Fruit fly (Drosophila melanogaster) whole organism, adult: Measurements from ENCODE around the gene Vajk1.

ENCODE experiments used
- CG11617 ChIP-seq: fragments of 200-800 bp; sonication (Bioruptor generic); optimal IDR thresholded peaks from 2 replicates; lab custom pipeline; 2017; ENCODE audit warnings: mild to moderate bottlenecking, missing biosample characterization, missing genetic modification reagents, missing genetic modification characterization
- CG12768 ChIP-seq: fragments of 200-800 bp; sonication (Bioruptor generic); optimal IDR thresholded peaks from 2 replicates; lab custom pipeline; 2017; ENCODE audit warnings: missing biosample characterization, missing genetic modification characterization, mild to moderate bottlenecking, moderate library complexity, missing genetic modification reagents
- CG14711 ChIP-seq: fragments of 200-800 bp; sonication (Bioruptor generic); optimal IDR thresholded peaks from 2 replicates; lab custom pipeline; 2018; ENCODE audit warnings: missing biosample characterization, mild to moderate bottlenecking, missing genetic modification characterization, moderate library complexity
- CG1620 ChIP-seq: fragments of 200-800 bp; sonication (Bioruptor generic); optimal IDR thresholded peaks from 2 replicates; lab custom pipeline; 2016; ENCODE audit warnings: missing biosample characterization, missing genetic modification characterization
- CG33017 ChIP-seq: fragments of 200-800 bp; sonication (Bioruptor generic); optimal IDR thresholded peaks from 2 replicates; lab custom pipeline; 2018; ENCODE audit warnings: missing biosample characterization, mild to moderate bottlenecking, missing genetic modification characterization, moderate library complexity
- CG5204 ChIP-seq: fragments of 200-800 bp; sonication (Bioruptor generic); optimal IDR thresholded peaks from 2 replicates; lab custom pipeline; 2016; ENCODE audit warnings: missing biosample characterization, missing genetic modification characterization
- CG7045 ChIP-seq: fragments of 200-800 bp; sonication (Bioruptor generic); optimal IDR thresholded peaks from 2 replicates; lab custom pipeline; 2017; ENCODE audit warnings: missing biosample characterization, mild to moderate bottlenecking, missing genetic modification characterization
- CG7101 ChIP-seq: fragments of 200-800 bp; sonication (Bioruptor generic); optimal IDR thresholded peaks from 2 replicates; lab custom pipeline; 2018; ENCODE audit warnings: missing biosample characterization, mild to moderate bottlenecking, missing genetic modification characterization, moderate library complexity
- Clk ChIP-seq: fragments of 200-800 bp; sonication (Bioruptor generic); optimal IDR thresholded peaks from 2 replicates; lab custom pipeline; 2017; ENCODE audit warnings: missing biosample characterization, missing genetic modification characterization
- Hr96 ChIP-seq: fragments of 200-800 bp; sonication (Bioruptor generic); optimal IDR thresholded peaks from 2 replicates; lab custom pipeline; 2016; ENCODE audit warnings: missing biosample characterization, missing genetic modification characterization
- Mnt ChIP-seq: fragments of 200-800 bp; sonication (Bioruptor generic); optimal IDR thresholded peaks from 2 replicates; lab custom pipeline; 2016; ENCODE audit warnings: missing biosample characterization, mild to moderate bottlenecking, missing genetic modification characterization
- bab1 ChIP-seq: fragments of 200-800 bp; sonication (Bioruptor generic); optimal IDR thresholded peaks from 3 replicates; lab custom pipeline; 2019; ENCODE audit warnings: missing biosample characterization, mild to moderate bottlenecking, missing genetic modification characterization, moderate library complexity
- cic ChIP-seq: fragments of 200-800 bp; sonication (Bioruptor generic); optimal IDR thresholded peaks from 2 replicates; lab custom pipeline; 2017; ENCODE audit warnings: missing biosample characterization, mild to moderate bottlenecking, missing genetic modification characterization, moderate library complexity
- cnc ChIP-seq, 2 experiments: fragments of >200 bp; optimal IDR thresholded peaks; 2 replicates each; lab custom pipeline; 2017
- kay ChIP-seq: fragments of 200-800 bp; sonication (Bioruptor generic); peaks from one replicate; lab custom pipeline; 2016; ENCODE audit warnings: missing biosample characterization, missing genetic modification characterization, borderline replicate concordance
- ovo ChIP-seq: fragments of 200-800 bp; sonication (Bioruptor generic); optimal IDR thresholded peaks from 2 replicates; lab custom pipeline; 2016; ENCODE audit warnings: missing biosample characterization, missing genetic modification characterization
- tj ChIP-seq: fragments of 200-800 bp; sonication (Bioruptor generic); optimal IDR thresholded peaks from 3 replicates; lab custom pipeline; 2017; ENCODE audit warnings: missing biosample characterization, mild to moderate bottlenecking, missing genetic modification characterization, moderate library complexity
- toe ChIP-seq: fragments of 200-800 bp; sonication (Bioruptor generic); optimal IDR thresholded peaks from 2 replicates; lab custom pipeline; 2016; ENCODE audit warnings: missing biosample characterization, missing genetic modification characterization

Gene Vajk1

DNA sequence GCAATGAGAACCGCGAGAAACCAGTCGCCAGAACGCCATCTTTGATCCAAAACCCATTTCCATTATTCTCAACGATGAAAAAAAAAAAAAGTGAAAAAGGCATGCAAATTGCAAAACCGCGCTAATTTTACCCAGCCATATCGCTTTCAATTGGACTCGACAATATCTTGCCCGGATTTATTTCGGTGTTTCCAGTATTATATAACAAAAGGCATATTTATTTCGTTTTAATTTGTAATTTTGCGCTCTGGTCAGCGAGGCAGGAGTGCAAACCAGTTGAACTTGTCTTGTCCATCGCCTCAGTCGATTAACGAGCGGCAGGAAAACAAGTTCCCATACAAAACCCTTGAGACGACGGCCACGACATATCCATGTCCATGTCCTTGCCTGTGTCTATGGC, 33.4 kb downstream of the Vajk1 start:
- TF ChIP-seq tj (GFP tag; lab: Kevin White, UChicago): no peak
- TF ChIP-seq CG11617 (GFP tag; lab: Kevin White, UChicago): no peak
- no peak for TF ChIP-seq CG7045
- no peak for TF ChIP-seq CG33017
- no peak for TF ChIP-seq Hr96 (GFP tag; lab: Kevin White, UChicago)
- TF ChIP-seq CG1620 (GFP tag; lab: Kevin White, UChicago): no peak
- TF ChIP-seq Clk (GFP tag; lab: Kevin White, UChicago): no peak

DNA sequence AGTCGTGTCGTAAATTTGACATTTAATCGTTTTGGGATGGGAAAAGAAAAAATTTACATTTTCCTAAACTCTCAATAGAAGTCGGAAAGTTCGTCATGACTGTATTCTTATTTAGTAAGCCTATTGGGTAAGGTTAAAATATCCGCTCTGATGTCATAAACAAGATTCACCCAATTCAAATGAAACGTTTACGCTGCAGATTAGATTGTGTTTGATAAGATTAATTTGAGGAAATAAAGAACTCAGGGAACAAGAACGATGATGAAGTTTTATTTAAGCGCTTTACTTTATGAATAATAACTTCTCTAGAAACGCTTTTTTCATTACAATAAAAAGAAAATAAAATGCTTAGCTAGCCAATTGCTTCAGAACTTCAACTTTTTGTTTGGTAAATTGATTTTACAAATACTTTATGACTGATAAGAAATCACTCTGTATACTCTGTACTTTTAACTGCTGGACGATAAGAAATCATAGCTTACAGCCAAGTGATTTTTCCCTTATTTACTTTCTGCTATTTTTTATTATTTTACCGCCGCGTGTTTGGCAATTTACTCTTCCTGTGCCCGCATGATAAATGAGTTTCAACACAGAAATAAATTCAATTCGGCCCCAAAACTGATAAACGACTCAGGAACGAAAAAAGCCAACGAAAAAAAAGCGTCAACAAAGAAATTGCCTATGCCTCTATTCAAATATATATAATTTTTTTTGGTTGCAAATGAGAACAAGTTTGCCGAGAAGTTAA, 36.9 kb downstream of the Vajk1 start:
- TF ChIP-seq CG7045 (peak; percentile 8), CG7101 (tag; lab: Kevin White, UChicago) (no peak), ovo (GFP tag; lab: Kevin White, UChicago) (no peak), Mnt (GFP tag; lab: Kevin White, UChicago) (peak; percentile 2), cic (peak; percentile 72), CG12768 (GFP tag; lab: Kevin White, UChicago) (peak; percentile 26), bab1 (GFP tag; lab: Kevin White, UChicago) (no peak), cnc (optimal IDR thresholded peaks at IDR 0.05; lab: Kevin White, UChicago) (no peak), kay (peak; percentile 87)

DNA sequence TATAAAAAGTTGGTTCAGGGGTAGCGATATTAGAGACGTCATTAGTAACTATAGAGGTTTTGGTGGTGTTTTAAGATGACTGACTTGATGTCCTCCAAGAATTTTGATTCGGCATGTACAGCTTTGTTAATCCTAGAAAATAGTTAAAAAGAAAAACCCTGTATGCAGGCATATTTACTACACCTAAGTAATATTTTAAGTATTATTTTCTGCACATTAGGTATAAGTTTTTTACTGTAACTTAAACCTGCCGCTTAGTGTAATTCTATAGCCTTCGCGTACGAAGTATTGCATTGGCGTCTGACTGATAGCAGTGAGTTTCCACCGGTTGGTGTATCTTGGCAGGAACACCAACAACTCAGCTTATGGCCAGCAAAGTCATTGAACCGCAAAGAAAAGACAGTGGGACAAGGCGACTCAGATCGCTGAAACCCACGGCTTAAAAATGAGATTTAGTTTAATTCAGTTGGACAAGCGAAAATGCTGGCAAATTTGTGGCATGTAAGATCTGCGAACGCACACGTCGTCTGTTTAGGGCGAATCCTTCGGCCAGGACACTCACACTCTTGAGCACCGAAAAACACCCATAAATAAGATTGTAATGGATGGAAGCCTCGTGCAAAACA, 38.6 kb downstream of the Vajk1 start:
- TF ChIP-seq CG12768 (GFP tag; lab: Kevin White, UChicago) (no peak), tj (GFP tag; lab: Kevin White, UChicago) (peak; percentile 1)

dm6 chr2L:13884063-13884656, 39.2 kb downstream of the Vajk1 start:
- no peak for TF ChIP-seq toe (GFP tag; lab: Kevin White, UChicago)
- no peak for TF ChIP-seq cnc (optimal IDR thresholded peaks at IDR 0.05; lab: Kevin White, UChicago)
- TF ChIP-seq CG7101 (tag; lab: Kevin White, UChicago): no peak
- TF ChIP-seq ovo (GFP tag; lab: Kevin White, UChicago): no peak
- no peak for TF ChIP-seq bab1 (GFP tag; lab: Kevin White, UChicago)
- TF ChIP-seq tj (GFP tag; lab: Kevin White, UChicago): no peak
- no peak for TF ChIP-seq CG14711 (tag; lab: Kevin White, UChicago)
- no peak for TF ChIP-seq Mnt (GFP tag; lab: Kevin White, UChicago)
- no peak for TF ChIP-seq kay
- no peak for TF ChIP-seq CG11617 (GFP tag; lab: Kevin White, UChicago)

DNA sequence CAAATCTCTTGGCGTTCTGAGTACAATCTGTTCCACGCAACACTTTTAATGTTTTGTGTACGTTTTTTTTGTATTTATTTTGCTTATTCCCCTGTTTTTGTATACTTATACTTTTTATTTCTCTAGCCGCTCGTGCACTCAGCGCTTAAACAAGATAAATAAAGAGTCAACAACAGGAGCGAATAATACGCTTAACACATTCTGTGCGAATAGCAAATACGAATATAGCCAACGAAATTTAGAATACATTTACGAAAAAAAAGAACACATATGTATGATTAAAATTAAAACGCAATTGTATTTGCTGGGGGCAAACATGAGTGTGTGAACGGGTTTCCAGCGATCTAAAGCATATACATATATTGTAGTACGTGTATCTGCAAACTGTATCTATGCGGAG, 41.4 kb downstream of the Vajk1 start:
- no peak for TF ChIP-seq CG1620 (GFP tag; lab: Kevin White, UChicago)
- TF ChIP-seq ovo (GFP tag; lab: Kevin White, UChicago): no peak
- peak; percentile 30 for TF ChIP-seq CG7045
- TF ChIP-seq kay: no peak
- no peak for TF ChIP-seq CG5204 (GFP tag; lab: Kevin White, UChicago)

- TF ChIP-seq cic (peak; percentile 30), CG1620 (GFP tag; lab: Kevin White, UChicago) (no peak)
Measured at dm6 chr2L:13881387-13881902, 41.9 kb downstream of the Vajk1 start.

dm6 chr2L:13878801-13879200, 44.6 kb downstream of the Vajk1 start:
- peak; percentile 36 for TF ChIP-seq bab1 (GFP tag; lab: Kevin White, UChicago)
- peak; percentile 20 for TF ChIP-seq Mnt (GFP tag; lab: Kevin White, UChicago)
- TF ChIP-seq CG11617 (GFP tag; lab: Kevin White, UChicago): no peak
- TF ChIP-seq CG1620 (GFP tag; lab: Kevin White, UChicago): no peak
- peak; percentile 17 for TF ChIP-seq CG7101 (tag; lab: Kevin White, UChicago)
- TF ChIP-seq cic: peak; percentile 20
- no peak for TF ChIP-seq cnc (optimal IDR thresholded peaks at IDR 0.05; lab: Kevin White, UChicago)
- TF ChIP-seq CG14711 (tag; lab: Kevin White, UChicago): peak; percentile 15
- peak; percentile 85 for TF ChIP-seq kay
